Fruit fly (Drosophila melanogaster) whole organism, prepupa: ENCODE measurements around the gene Wdr33.

ENCODE experiments used
- Blimp-1 ChIP-seq: fragments of 200-800 bp; sonication (Bioruptor generic); optimal IDR thresholded peaks from 3 replicates; lab custom pipeline; 2017; ENCODE audit warnings: missing biosample characterization, missing genetic modification characterization, mild to moderate bottlenecking, moderate library complexity, missing genetic modification reagents
- CG10631 ChIP-seq: fragments of 200-800 bp; sonication (Bioruptor generic); optimal IDR thresholded peaks from 2 replicates; lab custom pipeline; 2016; ENCODE audit warnings: missing biosample characterization, missing genetic modification characterization
- CG10669 ChIP-seq: fragments of 200-800 bp; sonication (Bioruptor generic); optimal IDR thresholded peaks from 3 replicates; lab custom pipeline; 2018; ENCODE audit warnings: missing biosample characterization, mild to moderate bottlenecking, missing genetic modification characterization, moderate library complexity
- CG11294 ChIP-seq: fragments of 200-800 bp; sonication (Bioruptor generic); IDR thresholded peaks from 2 replicates; pipeline ENCODE4 v1.3.6; 2022; ENCODE audit warnings: missing biosample characterization, missing genetic modification characterization
- CG11762 ChIP-seq: fragments of 200-800 bp; sonication (Bioruptor generic); optimal IDR thresholded peaks from 3 replicates; lab custom pipeline; 2016; ENCODE audit warnings: missing biosample characterization, missing genetic modification characterization; ENCODE audit not compliant: insufficient read depth
- CG11902 ChIP-seq: fragments of 200-800 bp; sonication (Bioruptor generic); optimal IDR thresholded peaks from 3 replicates; lab custom pipeline; 2016; ENCODE audit warnings: missing biosample characterization, missing genetic modification characterization
- CG15336 ChIP-seq: fragments of 200-800 bp; sonication (Bioruptor generic); IDR thresholded peaks from 2 replicates; pipeline ENCODE4 v1.3.6; 2022; ENCODE audit warnings: missing biosample characterization, missing genetic modification characterization
- CG1621 ChIP-seq: fragments of 200-800 bp; sonication (Bioruptor generic); optimal IDR thresholded peaks from 3 replicates; lab custom pipeline; 2018; ENCODE audit warnings: missing biosample characterization, mild to moderate bottlenecking, missing genetic modification characterization
- CG16779 ChIP-seq: fragments of 200-800 bp; sonication (Bioruptor generic); optimal IDR thresholded peaks from 3 replicates; lab custom pipeline; 2017; ENCODE audit warnings: missing biosample characterization, mild to moderate bottlenecking, missing genetic modification characterization
- CG3032 ChIP-seq: fragments of 200-800 bp; optimal IDR thresholded peaks from 2 replicates; lab custom pipeline; 2019; ENCODE audit warnings: missing biosample characterization, mild to moderate bottlenecking, missing genetic modification characterization, moderate library complexity
- CG31627 ChIP-seq: fragments of 200-800 bp; sonication (Bioruptor generic); optimal IDR thresholded peaks from 3 replicates; lab custom pipeline; 2016; ENCODE audit warnings: missing biosample characterization, missing genetic modification characterization
- CG3919 ChIP-seq: fragments of 200-800 bp; sonication (Bioruptor generic); optimal IDR thresholded peaks from 3 replicates; lab custom pipeline; 2016; ENCODE audit warnings: missing biosample characterization, missing genetic modification characterization
- CG4318 ChIP-seq: fragments of 200-800 bp; sonication (Bioruptor generic); optimal IDR thresholded peaks from 3 replicates; lab custom pipeline; 2017; ENCODE audit warnings: missing biosample characterization, mild to moderate bottlenecking, missing genetic modification characterization
- CG6163 ChIP-seq: fragments of 200-800 bp; sonication (Bioruptor generic); IDR thresholded peaks from 3 replicates; pipeline ENCODE4 v1.3.6; 2022; ENCODE audit warnings: missing biosample characterization, missing genetic modification characterization
- CG6276 ChIP-seq: fragments of 200-800 bp; sonication (Bioruptor generic); optimal IDR thresholded peaks from 2 replicates; lab custom pipeline; 2017; ENCODE audit warnings: missing biosample characterization, mild to moderate bottlenecking, missing genetic modification characterization
- CG6808 ChIP-seq: fragments of 200-800 bp; sonication (Bioruptor generic); optimal IDR thresholded peaks from 3 replicates; lab custom pipeline; 2017; ENCODE audit warnings: missing biosample characterization, missing genetic modification characterization, mild to moderate bottlenecking, moderate library complexity, missing genetic modification reagents
- CG6854 ChIP-seq: fragments of 200-800 bp; sonication (Bioruptor generic); optimal IDR thresholded peaks from 2 replicates; lab custom pipeline; 2017; ENCODE audit warnings: missing biosample characterization, mild to moderate bottlenecking, missing genetic modification characterization
- CG7368 ChIP-seq: fragments of 200-800 bp; sonication (Bioruptor generic); optimal IDR thresholded peaks from 3 replicates; lab custom pipeline; 2016; ENCODE audit warnings: missing biosample characterization, missing genetic modification characterization
- CG8119 ChIP-seq: fragments of 200-800 bp; sonication (Bioruptor generic); IDR thresholded peaks from 3 replicates; pipeline ENCODE4 v1.3.6; 2022; ENCODE audit warnings: missing biosample characterization, missing genetic modification characterization
- CG8319 ChIP-seq: fragments of 200-800 bp; sonication (Bioruptor generic); optimal IDR thresholded peaks from 3 replicates; lab custom pipeline; 2016; ENCODE audit warnings: missing biosample characterization, missing genetic modification characterization
- CG8632 ChIP-seq: fragments of 200-800 bp; sonication (Bioruptor generic); optimal IDR thresholded peaks from 3 replicates; lab custom pipeline; 2016; ENCODE audit warnings: missing biosample characterization, missing genetic modification characterization
- CG9139 ChIP-seq: fragments of 200-800 bp; sonication (Bioruptor generic); optimal IDR thresholded peaks from 3 replicates; lab custom pipeline; 2017; ENCODE audit warnings: missing biosample characterization, mild to moderate bottlenecking, missing genetic modification characterization
- Eip75B ChIP-seq: fragments of 200-800 bp; sonication (Bioruptor generic); optimal IDR thresholded peaks from 3 replicates; lab custom pipeline; 2016; ENCODE audit warnings: missing biosample characterization, missing genetic modification characterization
- Eip78C ChIP-seq: fragments of 200-800 bp; sonication (Bioruptor generic); peaks from one replicate; lab custom pipeline; 2016; ENCODE audit warnings: missing biosample characterization, missing genetic modification characterization
- Ets21C ChIP-seq: fragments of 200-800 bp; sonication (Bioruptor generic); optimal IDR thresholded peaks from 3 replicates; lab custom pipeline; 2016; ENCODE audit warnings: missing biosample characterization, missing genetic modification characterization
- Ets96B ChIP-seq: fragments of 200-800 bp; optimal IDR thresholded peaks from 2 replicates; lab custom pipeline; 2019; ENCODE audit warnings: missing biosample characterization, mild to moderate bottlenecking, missing genetic modification characterization, moderate library complexity
- Gug ChIP-seq: fragments of 200-800 bp; sonication (Bioruptor generic); IDR thresholded peaks from 2 replicates; pipeline ENCODE4 v1.3.6; 2022; ENCODE audit warnings: missing biosample characterization, missing genetic modification characterization
- Hr38 ChIP-seq: sonication (Bioruptor generic); optimal IDR thresholded peaks from 2 replicates; lab custom pipeline; 2016; ENCODE audit warnings: missing biosample characterization, missing genetic modification characterization
- Hr39 ChIP-seq: fragments of 200-800 bp; sonication (Bioruptor generic); optimal IDR thresholded peaks from 2 replicates; lab custom pipeline; 2016; ENCODE audit warnings: missing biosample characterization, missing genetic modification characterization
- Hr4 ChIP-seq: fragments of 200-800 bp; sonication (Bioruptor generic); optimal IDR thresholded peaks from 3 replicates; lab custom pipeline; 2016; ENCODE audit warnings: missing biosample characterization, missing genetic modification characterization
- Lpt ChIP-seq: fragments of 200-800 bp; sonication (Bioruptor generic); optimal IDR thresholded peaks from 3 replicates; lab custom pipeline; 2016; ENCODE audit warnings: missing biosample characterization, missing genetic modification characterization
- Met ChIP-seq: fragments of 200-800 bp; sonication (Bioruptor generic); optimal IDR thresholded peaks from 3 replicates; lab custom pipeline; 2016; ENCODE audit warnings: missing biosample characterization, missing genetic modification characterization
- OdsH ChIP-seq: fragments of 200-800 bp; sonication (Bioruptor generic); optimal IDR thresholded peaks from 3 replicates; lab custom pipeline; 2016; ENCODE audit warnings: missing biosample characterization, missing genetic modification characterization
- Smox ChIP-seq: fragments of 200-800 bp; sonication (Bioruptor generic); optimal IDR thresholded peaks from 3 replicates; lab custom pipeline; 2016; ENCODE audit warnings: missing biosample characterization, missing genetic modification characterization
- Sox102F ChIP-seq: fragments of 200-800 bp; sonication (Bioruptor generic); optimal IDR thresholded peaks from 2 replicates; lab custom pipeline; 2016; ENCODE audit warnings: missing biosample characterization, mild to moderate bottlenecking, missing genetic modification characterization
- Sox15 ChIP-seq: fragments of 200-800 bp; sonication (Bioruptor generic); optimal IDR thresholded peaks from 3 replicates; lab custom pipeline; 2016; ENCODE audit warnings: missing biosample characterization, missing genetic modification characterization
- achi ChIP-seq: fragments of 200-800 bp; sonication (Bioruptor generic); optimal IDR thresholded peaks from 3 replicates; lab custom pipeline; 2016; ENCODE audit warnings: missing biosample characterization, missing genetic modification characterization
- dac ChIP-seq: fragments of 200-800 bp; sonication (Bioruptor generic); optimal IDR thresholded peaks from 2 replicates; lab custom pipeline; 2017; ENCODE audit warnings: missing biosample characterization, mild to moderate bottlenecking, missing genetic modification characterization
- dsx ChIP-seq: fragments of 200-800 bp; optimal IDR thresholded peaks from 3 replicates; lab custom pipeline; 2019; ENCODE audit warnings: missing biosample characterization, mild to moderate bottlenecking, missing genetic modification characterization, moderate library complexity; ENCODE audit not compliant: poor library complexity, severe bottlenecking
- esn ChIP-seq: fragments of 200-800 bp; sonication (Bioruptor generic); optimal IDR thresholded peaks from 2 replicates; lab custom pipeline; 2016; ENCODE audit warnings: missing biosample characterization, mild to moderate bottlenecking, missing genetic modification characterization, moderate library complexity
- fd59A ChIP-seq: fragments of 200-800 bp; sonication (Bioruptor generic); optimal IDR thresholded peaks from 2 replicates; lab custom pipeline; 2017; ENCODE audit warnings: missing biosample characterization, mild to moderate bottlenecking, missing genetic modification characterization, missing genetic modification reagents
- fd85E ChIP-seq: fragments of 200-800 bp; sonication (Bioruptor generic); optimal IDR thresholded peaks from 3 replicates; lab custom pipeline; 2016; ENCODE audit warnings: missing biosample characterization, missing genetic modification characterization
- fkh ChIP-seq: fragments of 200-800 bp; sonication (Bioruptor generic); optimal IDR thresholded peaks from 3 replicates; lab custom pipeline; 2017; ENCODE audit warnings: missing biosample characterization, mild to moderate bottlenecking, missing genetic modification characterization, moderate library complexity
- net ChIP-seq: fragments of 200-800 bp; sonication (Bioruptor generic); optimal IDR thresholded peaks from 3 replicates; lab custom pipeline; 2016; ENCODE audit warnings: missing biosample characterization, missing genetic modification characterization
- pdm3 ChIP-seq: fragments of 200-800 bp; sonication (Bioruptor generic); optimal IDR thresholded peaks from 3 replicates; lab custom pipeline; 2016; ENCODE audit warnings: missing biosample characterization, missing genetic modification characterization
- salr ChIP-seq, 2 experiments: fragments of 200-800 bp; sonication (Bioruptor generic); optimal IDR thresholded peaks; 3 replicates each; lab custom pipeline; 2016 to 2018; ENCODE audit warnings: missing biosample characterization in 2 of 2, missing genetic modification characterization in 2 of 2, mild to moderate bottlenecking in 1 of 2
- spab ChIP-seq: fragments of 200-800 bp; sonication (Bioruptor generic); optimal IDR thresholded peaks from 2 replicates; lab custom pipeline; 2017; ENCODE audit warnings: missing biosample characterization, mild to moderate bottlenecking, missing genetic modification characterization, missing genetic modification reagents
- ss ChIP-seq, 2 experiments: fragments of 200-800 bp; sonication (Bioruptor generic); optimal IDR thresholded peaks; 2 replicates in 1 of 2; 3 replicates in 1 of 2; lab custom pipeline; 2017 to 2018; ENCODE audit warnings: mild to moderate bottlenecking in 2 of 2, missing biosample characterization in 2 of 2, missing genetic modification characterization in 2 of 2, moderate library complexity in 1 of 2
- svp ChIP-seq: fragments of 200-800 bp; sonication (Bioruptor generic); peaks from one replicate; lab custom pipeline; 2016; ENCODE audit warnings: missing biosample characterization, missing genetic modification characterization
- vri ChIP-seq: fragments of 200-800 bp; sonication (Bioruptor generic); optimal IDR thresholded peaks from 3 replicates; lab custom pipeline; 2016; ENCODE audit warnings: missing biosample characterization, mild to moderate bottlenecking, missing genetic modification characterization

Gene Wdr33

DNA sequence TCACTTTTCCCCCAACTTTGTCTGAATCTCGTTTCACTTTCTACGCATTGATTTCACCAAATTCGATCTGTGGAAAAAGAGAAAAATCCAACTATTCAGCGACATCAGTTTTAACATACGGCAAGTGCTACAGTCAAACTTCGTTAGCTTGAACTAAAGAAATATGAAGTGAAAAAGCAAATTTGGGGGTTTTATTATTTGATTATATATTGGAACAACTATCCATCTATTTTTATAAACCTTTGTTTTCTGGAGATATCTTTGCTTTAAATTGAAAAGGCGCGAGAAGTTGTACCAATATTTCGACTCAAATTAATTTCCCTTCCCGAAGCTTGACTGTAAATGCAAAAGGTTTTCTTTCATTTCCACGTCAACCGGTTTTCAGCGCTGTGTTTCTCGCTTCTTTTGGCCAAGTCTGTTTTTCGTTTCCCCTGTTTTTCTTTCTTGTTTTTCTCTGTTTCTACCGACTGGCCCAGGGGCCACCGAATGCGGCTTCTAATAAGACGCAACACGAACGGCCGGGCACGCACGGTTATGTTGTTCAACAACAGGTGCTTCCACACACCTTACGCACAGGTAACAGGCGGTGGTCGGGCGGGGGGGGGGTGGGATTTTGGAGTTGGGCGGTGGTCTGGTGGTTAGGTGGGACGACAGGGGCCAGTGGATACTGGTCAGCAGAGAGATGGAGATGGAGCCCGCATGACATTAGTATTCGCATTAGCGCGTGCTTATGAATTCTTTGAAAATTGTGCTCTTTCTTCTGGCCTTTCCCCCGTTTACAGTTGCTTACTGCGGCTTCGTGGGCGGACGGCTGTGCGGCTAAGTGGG is 22.7 kb downstream of the Wdr33 start:
- TF ChIP-seq Smox (no peak), CG6854 (GFP tag; lab: Kevin White, UChicago) (no peak), esn (GFP tag; lab: Kevin White, UChicago) (peak; percentile 40), dac (GFP tag; lab: Kevin White, UChicago) (peak; percentile 78), fd59A (GFP tag; lab: Kevin White, UChicago) (no peak), vri (GFP tag; lab: Kevin White, UChicago) (no peak), CG11902 (no peak), CG11762 (GFP tag; lab: Kevin White, UChicago) (peak; percentile 41), CG10669 (GFP tag; lab: Kevin White, UChicago) (no peak), ss (GFP tag; optimal IDR thresholded peaks at IDR 0.05; lab: Kevin White, UChicago) (peak in 1 of 2 experiments; percentile 84), CG10631 (GFP tag; lab: Kevin White, UChicago) (peak; percentile 53), Hr38 (GFP tag; lab: Kevin White, UChicago) (no peak), CG6163 (GFP tag; lab: Robert Waterston, UW) (peak; percentile 75), Eip75B (peak; percentile 53), achi (GFP tag; lab: Kevin White, UChicago) (peak; percentile 70), fkh (GFP tag; lab: Kevin White, UChicago) (no peak), CG8319 (no peak), CG16779 (peak; percentile 61), CG31627 (GFP tag; lab: Kevin White, UChicago) (peak; percentile 7), Ets21C (no peak), pdm3 (GFP tag; lab: Kevin White, UChicago) (peak; percentile 64), Hr39 (no peak), CG11294 (GFP tag; lab: Robert Waterston, UW) (peak; percentile 44; the same call in 1 of the 2 replicates), Sox102F (no peak), Blimp-1 (GFP tag; lab: Kevin White, UChicago) (no peak), CG3032 (tag; lab: Kevin White, UChicago) (no peak), dsx (GFP tag; lab: Kevin White, UChicago) (no peak), CG6276 (GFP tag; lab: Kevin White, UChicago) (peak; percentile 91), CG9139 (GFP tag; lab: Kevin White, UChicago) (no peak), CG3919 (peak; percentile 75), CG4318 (GFP tag; lab: Kevin White, UChicago) (peak; percentile 86), Lpt (GFP tag; lab: Kevin White, UChicago) (peak; percentile 89), Met (GFP tag; lab: Kevin White, UChicago) (no peak), svp (GFP tag; lab: Kevin White, UChicago) (no peak), CG6808 (GFP tag; lab: Kevin White, UChicago) (no peak), OdsH (GFP tag; lab: Kevin White, UChicago) (peak; percentile 70), net (peak; percentile 67), fd85E (GFP tag; lab: Kevin White, UChicago) (no peak), CG7368 (GFP tag; lab: Kevin White, UChicago) (peak; percentile 38), Ets96B (tag; lab: Kevin White, UChicago) (no peak), spab (GFP tag; lab: Kevin White, UChicago) (no peak), CG15336 (peak; percentile 93), CG8632 (GFP tag; lab: Kevin White, UChicago) (no peak), Gug (GFP tag; lab: Robert Waterston, UW) (peak; percentile 55), Eip78C (GFP tag; lab: Kevin White, UChicago) (peak; percentile 92), Sox15 (no peak), CG8119 (GFP tag; lab: Robert Waterston, UW) (peak; percentile 91), Hr4 (GFP tag; lab: Kevin White, UChicago) (peak; percentile 94), CG1621 (no peak), salr (GFP tag; optimal IDR thresholded peaks at IDR 0.05; lab: Kevin White, UChicago) (peak in 1 of 2 experiments; percentile 74)
